Fruit fly (Drosophila melanogaster): Measurements from ENCODE around the gene CG16704.

DNA sequence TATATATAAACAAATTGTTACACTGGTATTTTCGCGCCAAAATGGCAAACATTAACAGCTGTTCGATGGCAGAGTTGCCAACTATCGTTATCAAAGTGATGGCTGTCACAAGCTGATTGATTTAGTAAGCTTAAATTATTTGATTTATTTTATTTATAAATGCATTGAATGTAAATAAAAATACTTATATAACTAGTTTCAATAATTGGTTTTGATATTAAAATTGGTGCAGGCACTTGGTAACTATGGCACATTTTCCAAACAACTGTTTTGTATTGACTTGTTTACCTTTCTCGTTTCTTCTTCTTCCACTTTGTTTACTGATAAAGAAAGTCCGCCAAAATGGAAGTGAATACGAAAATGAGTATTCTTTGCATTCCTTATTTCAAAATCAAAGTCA lies 19.3 kb upstream of the CG16704 start, which contains the start of gene cutlet:
- TF ChIP-seq CG7556 (GFP tag; optimal IDR thresholded peaks at IDR 0.05) = no peak
- TF ChIP-seq CG13123 (GFP tag; optimal IDR thresholded peaks at IDR 0.05) = no peak
- no peak for TF ChIP-seq peb (GFP tag; IDR thresholded peaks at IDR 0.05)
- no peak for TF ChIP-seq CG18476 (GFP tag; optimal IDR thresholded peaks at IDR 0.05)
- no peak for TF ChIP-seq Usf (GFP tag; optimal IDR thresholded peaks at IDR 0.05)
- no peak for TF ChIP-seq Sry-β (GFP tag; optimal IDR thresholded peaks at IDR 0.05)
- no peak for TF ChIP-seq tll (GFP tag; optimal IDR thresholded peaks at IDR 0.05)
- TF ChIP-seq fru (optimal IDR thresholded peaks at IDR 0.05) = no peak
- TF ChIP-seq ab (GFP tag; optimal IDR thresholded peaks at IDR 0.05) = no peak
- no peak for TF ChIP-seq CG11093 (GFP tag; IDR thresholded peaks at IDR 0.05)
- TF ChIP-seq fd3F (GFP tag; optimal IDR thresholded peaks at IDR 0.05) = no peak
- TF ChIP-seq D19A (tag; optimal IDR thresholded peaks at IDR 0.05) = no peak

All from whole organism, embryonic.